Worm (Caenorhabditis elegans) whole organism, late embryonic: ENCODE data around the gene adr-2.

Experiments
- ama-1 ChIP-seq: fragments of 150-350 bp; optimal IDR thresholded peaks from 2 replicates; lab custom pipeline; 2014
- ceh-24 ChIP-seq: sonication (generic microtip); optimal IDR thresholded peaks from 2 replicates; lab custom pipeline; 2016; ENCODE audit warnings: mild to moderate bottlenecking, missing genetic modification characterization, missing compliant biosample characterization
- ceh-31 ChIP-seq: sonication (generic microtip); optimal IDR thresholded peaks from 2 replicates; lab custom pipeline; 2016; ENCODE audit warnings: missing genetic modification characterization, missing compliant biosample characterization
- che-1 ChIP-seq: sonication (generic microtip); optimal IDR thresholded peaks from 2 replicates; lab custom pipeline; 2016; ENCODE audit warnings: mild to moderate bottlenecking, missing genetic modification characterization, missing compliant biosample characterization
- elt-2 ChIP-seq: sonication (generic microtip); optimal IDR thresholded peaks from 2 replicates; lab custom pipeline; 2016; ENCODE audit warnings: missing genetic modification reagents, missing genetic modification characterization, missing compliant biosample characterization
- nhr-11 ChIP-seq: fragments of 150-350 bp; optimal IDR thresholded peaks from 2 replicates; lab custom pipeline; 2014; ENCODE audit warnings: missing biosample characterization, missing genetic modification characterization
- pag-3 ChIP-seq: sonication (generic microtip); optimal IDR thresholded peaks from 2 replicates; lab custom pipeline; 2016; ENCODE audit warnings: missing compliant biosample characterization, missing genetic modification characterization, borderline replicate concordance
- pat-9 ChIP-seq: fragments of 200-800 bp; sonication (Bioruptor generic); optimal IDR thresholded peaks from 2 replicates; lab custom pipeline; 2018; ENCODE audit warnings: mild to moderate bottlenecking, missing genetic modification characterization, moderate library complexity, missing compliant biosample characterization
- pha-4 ChIP-seq: fragments of 150-350 bp; optimal IDR thresholded peaks from 2 replicates; lab custom pipeline; 2018; ENCODE audit warnings: missing biosample characterization, missing genetic modification reagents, missing genetic modification characterization
- sox-2 ChIP-seq: fragments of 200-800 bp; sonication (Bioruptor generic); IDR thresholded peaks from 2 replicates; pipeline ENCODE4 v1.3.6; 2022; ENCODE audit warnings: missing genetic modification reagents, missing genetic modification characterization, missing compliant biosample characterization
- sox-4 ChIP-seq: sonication (generic microtip); optimal IDR thresholded peaks from 2 replicates; lab custom pipeline; 2017; ENCODE audit warnings: mild to moderate bottlenecking, missing genetic modification characterization, inconsistent platforms, missing compliant biosample characterization
- unc-55 ChIP-seq: sonication (generic microtip); optimal IDR thresholded peaks from 2 replicates; lab custom pipeline; 2017; ENCODE audit warnings: missing biosample characterization, missing genetic modification reagents, missing genetic modification characterization

DNA sequence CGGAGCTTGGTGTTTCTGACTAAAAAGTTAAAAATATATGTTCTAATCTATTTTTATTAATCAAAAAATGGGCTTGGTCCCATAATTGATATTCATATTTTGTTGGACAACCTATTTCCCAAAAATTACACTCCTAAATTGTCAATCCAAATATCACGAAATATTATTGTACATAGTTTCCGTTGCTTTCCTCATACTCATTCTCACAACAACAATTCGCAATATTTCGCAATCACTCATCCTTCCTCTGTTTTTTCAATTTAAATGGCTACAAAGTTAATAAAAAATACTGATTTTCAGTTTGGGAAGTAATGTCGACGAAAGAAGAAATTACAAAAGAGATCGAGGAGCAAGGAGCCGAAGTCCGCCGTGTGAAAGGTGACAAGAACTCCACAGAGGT is 6.0 kb upstream of the adr-2 start, which contains the start of gene pars-1:
- no peak for TF ChIP-seq elt-2 (tag; lab: Kevin White, UChicago)
- no peak for TF ChIP-seq nhr-11 (tag; lab: Kevin White, UChicago)
- TF ChIP-seq pag-3 (tag; lab: Kevin White, UChicago) = no peak
- no peak for TF ChIP-seq che-1 (tag; lab: Kevin White, UChicago)
- no peak for TF ChIP-seq pha-4 (tag; lab: Kevin White, UChicago)
- TF ChIP-seq ceh-31 (tag; lab: Kevin White, UChicago) = no peak
- TF ChIP-seq ama-1 (lab: Kevin White, UChicago) = no peak
- no peak for TF ChIP-seq sox-2 (GFP tag; lab: Robert Waterston, UW)
- TF ChIP-seq sox-4 (tag; lab: Kevin White, UChicago) = no peak
- TF ChIP-seq unc-55 (GFP tag; lab: Kevin White, UChicago) = no peak
- no peak for TF ChIP-seq pat-9 (tag; lab: Kevin White, UChicago)
- TF ChIP-seq ceh-24 (tag; lab: Kevin White, UChicago) = no peak
